Worm (Caenorhabditis elegans): ENCODE data around the gene C29F9.5.
"Not testable (repeated sequence)": the region's sequence is repeated elsewhere in the genome, so short reads cannot be mapped to it uniquely, and the experiment has no call there.

C29F9.5 gene

DNA sequence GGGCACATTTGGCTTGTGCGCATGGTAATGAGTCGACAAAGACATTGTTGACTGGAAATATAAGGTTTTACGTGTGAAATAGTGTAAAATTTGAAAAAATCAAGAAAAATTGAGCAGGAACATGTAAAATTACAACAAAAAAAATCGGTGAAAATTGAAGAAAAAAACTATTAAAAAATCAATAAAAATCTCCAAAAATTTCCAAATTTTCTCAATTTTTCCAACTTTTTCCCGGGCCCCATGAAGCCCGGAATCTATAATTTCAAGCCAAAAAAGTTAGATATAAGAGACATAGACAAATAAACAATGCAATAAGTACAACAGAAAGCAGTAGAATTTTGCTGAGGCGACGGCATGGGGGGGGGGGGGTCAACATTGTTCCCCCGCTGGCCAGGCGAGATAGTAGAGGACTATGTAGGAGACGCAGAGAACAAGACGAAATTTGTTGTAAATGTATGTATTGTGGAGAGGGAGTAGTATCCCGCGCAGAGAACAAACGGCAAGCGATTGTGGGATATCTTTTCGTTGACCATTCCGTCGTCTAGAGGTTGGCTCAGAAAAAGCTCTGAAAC lies 22.5 kb upstream of the C29F9.5 start, which contains the start of gene pat-4:
Gene pat-4, minus strand, starts transcription at position 51 of the 572 bp plus-strand sequence.
- TF ChIP-seq pha-4 (tag; optimal IDR thresholded peaks at IDR 0.05) (peak; percentile 75), sem-2 (GFP tag; optimal IDR thresholded peaks at IDR 0.05) (no peak), blmp-1 (tag; optimal IDR thresholded peaks at IDR 0.05) (no peak), ham-2 (GFP tag; optimal IDR thresholded peaks at IDR 0.05) (peak; percentile 57), sptf-1 (tag; optimal IDR thresholded peaks at IDR 0.05) (peak; percentile 45), ztf-11 (tag; optimal IDR thresholded peaks at IDR 0.05) (no peak), ceh-83 (GFP tag; optimal IDR thresholded peaks at IDR 0.05) (no peak), mep-1 (tag; optimal IDR thresholded peaks at IDR 0.05) (peak; percentile 9), ces-1 (GFP tag; optimal IDR thresholded peaks at IDR 0.05) (peak; percentile 13), mls-2 (tag; optimal IDR thresholded peaks at IDR 0.05) (peak; percentile 36)

DNA sequence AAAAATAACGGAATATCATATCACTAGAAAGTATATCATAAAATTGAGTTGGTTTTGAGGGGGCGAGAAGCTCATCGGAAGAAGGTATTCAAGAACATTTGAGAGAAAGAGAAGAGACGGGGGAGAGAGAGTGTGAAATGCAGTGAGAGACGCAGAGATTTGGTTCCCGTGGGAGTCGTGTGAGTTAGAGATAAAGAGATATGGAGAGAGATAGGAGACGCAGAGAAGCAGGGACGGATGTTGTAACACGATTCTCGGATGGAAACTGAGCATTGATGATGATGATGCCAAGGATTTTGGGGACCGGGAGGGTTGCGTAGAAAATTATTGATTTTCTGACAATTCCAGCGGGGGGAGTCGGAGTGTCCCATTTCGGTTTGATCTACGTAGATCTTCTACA lies 21.1 kb upstream of the C29F9.5 start:
- TF ChIP-seq mab-5 (tag; optimal IDR thresholded peaks at IDR 0.05): no peak
- TF ChIP-seq sptf-1 (tag; optimal IDR thresholded peaks at IDR 0.05): peak; percentile 31
- TF ChIP-seq pha-4 (tag; optimal IDR thresholded peaks at IDR 0.05): peak; percentile 3
- TF ChIP-seq unc-39 (tag; optimal IDR thresholded peaks at IDR 0.05): no peak
- no peak for TF ChIP-seq flh-1 (GFP tag; optimal IDR thresholded peaks at IDR 0.05)
- no peak for TF ChIP-seq ham-2 (GFP tag; optimal IDR thresholded peaks at IDR 0.05)
- TF ChIP-seq hlh-1 (tag; optimal IDR thresholded peaks at IDR 0.05): peak; percentile 7
- peak; percentile 30 for TF ChIP-seq unc-120 (tag; optimal IDR thresholded peaks at IDR 0.05; ENCODE audit: poor library complexity, severe bottlenecking)
- TF ChIP-seq ces-1 (GFP tag; optimal IDR thresholded peaks at IDR 0.05): peak; percentile 58
- TF ChIP-seq ceh-43 (GFP tag; optimal IDR thresholded peaks at IDR 0.05): no peak
- peak; percentile 17 for TF ChIP-seq mep-1 (tag; optimal IDR thresholded peaks at IDR 0.05)

DNA sequence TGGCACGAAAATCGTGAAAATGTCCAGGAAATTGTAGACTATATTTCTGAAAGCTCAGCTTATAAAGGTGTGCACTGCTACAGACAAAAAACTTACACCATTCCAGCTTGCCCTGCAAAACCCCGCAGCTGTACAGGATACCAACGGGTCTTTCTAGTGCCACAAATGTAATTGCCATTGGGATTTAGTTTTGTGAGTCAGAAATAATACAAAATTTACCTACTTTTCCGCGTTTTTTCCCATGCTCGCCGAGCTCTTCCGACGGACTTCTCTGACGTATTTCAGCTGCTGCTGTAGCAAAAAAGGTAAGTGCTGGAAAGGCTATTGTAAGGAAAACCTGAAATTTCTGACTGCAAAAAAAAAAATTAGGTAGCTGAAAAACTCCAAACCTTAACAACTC lies 20.3 kb upstream of the C29F9.5 start, which contains the start of gene C29F9.8:
Gene C29F9.8, minus strand, starts transcription at position 101 of the 400 bp plus-strand sequence.
- TF ChIP-seq lin-32 (GFP tag; optimal IDR thresholded peaks at IDR 0.05); ces-1 (GFP tag; optimal IDR thresholded peaks at IDR 0.05); sptf-1 (tag; optimal IDR thresholded peaks at IDR 0.05): not testable (repeated sequence)

DNA sequence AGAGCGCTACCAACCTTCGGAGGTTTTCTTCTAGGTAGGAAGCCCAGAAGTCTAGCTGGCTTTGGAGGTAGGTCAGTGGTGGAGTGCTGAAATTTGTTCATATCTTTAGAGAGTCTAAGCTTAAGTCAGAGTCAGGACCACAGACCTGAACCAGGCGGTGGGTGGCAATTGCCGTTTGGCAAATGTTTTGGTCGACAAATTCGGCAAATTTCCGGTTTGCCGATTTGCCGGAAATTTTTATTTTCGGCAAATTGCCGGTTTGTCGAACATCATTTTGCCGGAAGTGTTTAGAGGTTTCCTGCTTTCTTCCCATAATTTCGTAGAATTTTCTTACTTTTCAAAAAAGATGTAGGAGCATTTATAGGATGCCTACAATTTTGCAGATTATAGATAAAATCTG lies 18.5 kb upstream of the C29F9.5 start, which contains the start of gene C29F9.9:
Gene C29F9.9, minus strand, starts transcription at position 101 of the 400 bp plus-strand sequence.
- TF ChIP-seq mls-2, elt-3, hlh-1 (tag; optimal IDR thresholded peaks at IDR 0.05): not testable (repeated sequence)

DNA sequence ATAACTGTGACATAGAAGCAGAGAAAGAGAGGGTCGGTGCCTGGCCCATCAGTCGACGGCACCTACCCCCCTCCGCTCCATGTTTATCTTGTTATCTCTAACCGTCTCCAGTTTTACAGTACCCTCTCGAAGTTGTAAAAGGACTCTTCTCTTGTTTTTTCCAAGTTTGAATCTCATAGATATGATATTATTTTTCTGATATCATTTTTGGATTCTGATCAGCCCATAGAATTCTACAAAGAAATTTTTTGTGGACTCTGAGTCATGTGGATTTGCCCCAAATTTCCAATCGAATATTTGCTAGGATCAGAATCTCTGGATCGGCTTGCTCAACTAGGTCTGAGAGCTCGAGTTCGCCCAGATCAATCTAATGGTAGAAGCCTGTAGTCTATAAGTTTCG lies 2.7 kb upstream of the C29F9.5 start, which contains the start of gene C29F9.6:
Gene C29F9.6, plus strand, starts transcription at position 301 of the 400 bp plus-strand sequence.
- TF ChIP-seq lin-32 (GFP tag; optimal IDR thresholded peaks at IDR 0.05) (no peak), nhr-2 (tag; optimal IDR thresholded peaks at IDR 0.05) (no peak), flh-1 (GFP tag; optimal IDR thresholded peaks at IDR 0.05) (no peak), bed-3 (GFP tag; optimal IDR thresholded peaks at IDR 0.05) (no peak), nhr-76 (tag; optimal IDR thresholded peaks at IDR 0.05) (no peak), blmp-1 (tag; optimal IDR thresholded peaks at IDR 0.05) (no peak), sem-2 (GFP tag; optimal IDR thresholded peaks at IDR 0.05) (no peak), unc-120 (tag; optimal IDR thresholded peaks at IDR 0.05; ENCODE audit: poor library complexity, severe bottlenecking) (no peak), nhr-28 (tag; optimal IDR thresholded peaks at IDR 0.05) (no peak), drap-1 (GFP tag; optimal IDR thresholded peaks at IDR 0.05) (no peak), ztf-11 (tag; optimal IDR thresholded peaks at IDR 0.05) (no peak), nhr-237 (tag; optimal IDR thresholded peaks at IDR 0.05) (no peak), elt-1 (tag; optimal IDR thresholded peaks at IDR 0.05; ENCODE audit: borderline replicate concordance, insufficient read depth) (no peak), elt-3 (tag; optimal IDR thresholded peaks at IDR 0.05) (no peak)

DNA sequence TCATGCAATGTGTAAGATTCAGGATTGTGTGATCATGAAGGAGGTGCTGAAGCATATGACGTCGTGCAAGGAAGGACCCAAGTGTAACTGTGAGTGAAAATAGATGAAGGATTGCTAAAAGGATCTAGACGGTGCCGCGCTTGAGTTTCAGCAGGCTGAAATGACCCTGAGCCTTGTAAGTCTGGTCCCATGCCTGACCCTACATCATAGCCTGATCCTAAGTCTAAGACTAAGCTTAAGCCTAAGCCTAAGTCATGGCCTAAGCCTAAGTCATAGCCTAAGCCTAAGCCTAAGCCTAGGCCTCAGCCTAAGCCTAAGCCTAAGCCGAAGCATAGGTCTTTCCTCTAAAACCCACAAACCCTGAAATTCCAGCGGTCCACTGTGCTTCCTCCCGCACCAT lies 547 bp downstream of the C29F9.5 start:
- TF ChIP-seq lsy-2 (tag; optimal IDR thresholded peaks at IDR 0.05): no peak
- no peak for TF ChIP-seq blmp-1 (tag; optimal IDR thresholded peaks at IDR 0.05)
- no peak for TF ChIP-seq cnd-1 (tag; optimal IDR thresholded peaks at IDR 0.05)
- no peak for TF ChIP-seq elt-3 (tag; optimal IDR thresholded peaks at IDR 0.05)
- no peak for TF ChIP-seq elt-1 (tag; optimal IDR thresholded peaks at IDR 0.05; ENCODE audit: borderline replicate concordance, insufficient read depth)
- no peak for TF ChIP-seq ham-2 (GFP tag; optimal IDR thresholded peaks at IDR 0.05)
- TF ChIP-seq mls-2 (tag; optimal IDR thresholded peaks at IDR 0.05): no peak
- no peak for TF ChIP-seq M03D4.4 (tag; optimal IDR thresholded peaks at IDR 0.05)
- TF ChIP-seq nhr-2 (tag; optimal IDR thresholded peaks at IDR 0.05): no peak

Data from whole organism, mixed stage, embryonic.